Worm (Caenorhabditis elegans) whole organism, L1 larva: ENCODE results near the gene Y46B2A.3.

Experiments used
- C04F5.9 ChIP-seq: sonication (generic microtip); optimal IDR thresholded peaks from 2 replicates; lab custom pipeline; 2016; ENCODE audit warnings: missing genetic modification characterization, missing compliant biosample characterization
- F16B12.6 ChIP-seq: fragments of 150-350 bp; optimal IDR thresholded peaks from 2 replicates; lab custom pipeline; 2014; ENCODE audit warnings: missing biosample characterization, missing genetic modification characterization
- aly-2 ChIP-seq: fragments of 150-350 bp; optimal IDR thresholded peaks from 2 replicates; lab custom pipeline; 2014; ENCODE audit warnings: missing biosample characterization, missing genetic modification characterization
- ceh-82 ChIP-seq, 3 experiments: fragments of 150-350 bp in 1 of 3; sonication (generic microtip) in 2 of 3; optimal IDR thresholded peaks; 2 replicates each; lab custom pipeline; 2014 to 2017; ENCODE audit warnings: missing biosample characterization in 3 of 3, missing genetic modification characterization in 3 of 3
- ces-1 ChIP-seq: fragments of 150-350 bp; optimal IDR thresholded peaks from 2 replicates; lab custom pipeline; 2014; ENCODE audit warnings: missing biosample characterization, missing genetic modification reagents, missing genetic modification characterization
- egl-27 ChIP-seq, 2 experiments: fragments of 150-350 bp in 1 of 2; sonication (generic microtip); optimal IDR thresholded peaks; 3 replicates each; lab custom pipeline; 2017 to 2018; ENCODE audit warnings: missing biosample characterization in 2 of 2, missing genetic modification characterization in 2 of 2, missing genetic modification reagents in 2 of 2
- ets-5 ChIP-seq: fragments of 200-800 bp; sonication (Bioruptor generic); IDR thresholded peaks from 2 replicates; pipeline ENCODE4 v1.3.6; 2022; ENCODE audit warnings: missing genetic modification characterization, missing compliant biosample characterization
- fkh-4 ChIP-seq: sonication (generic microtip); optimal IDR thresholded peaks from 2 replicates; lab custom pipeline; 2016; ENCODE audit warnings: missing compliant biosample characterization, missing genetic modification characterization, borderline replicate concordance
- hlh-4 ChIP-seq: sonication (generic microtip); optimal IDR thresholded peaks from 2 replicates; lab custom pipeline; 2016; ENCODE audit warnings: mild to moderate bottlenecking, missing genetic modification characterization, missing compliant biosample characterization
- isw-1 ChIP-seq: fragments of 200-800 bp; sonication (Bioruptor generic); IDR thresholded peaks from 2 replicates; pipeline ENCODE4 v1.3.6; 2022; ENCODE audit warnings: missing genetic modification characterization, missing compliant biosample characterization
- mep-1 ChIP-seq: fragments of 150-350 bp; optimal IDR thresholded peaks from 2 replicates; lab custom pipeline; 2014; ENCODE audit warnings: missing biosample characterization, missing genetic modification characterization
- nhr-19 ChIP-seq: fragments of 200-800 bp; sonication (Bioruptor generic); conservative IDR thresholded peaks from 2 replicates; pipeline ENCODE4 v1.3.6; 2022; ENCODE audit warnings: missing genetic modification characterization, missing compliant biosample characterization
- nhr-20 ChIP-seq: sonication (generic microtip); optimal IDR thresholded peaks from 2 replicates; lab custom pipeline; 2016; ENCODE audit warnings: mild to moderate bottlenecking, missing genetic modification characterization, missing compliant biosample characterization
- nhr-84 ChIP-seq: sonication (generic microtip); optimal IDR thresholded peaks from 2 replicates; lab custom pipeline; 2017; ENCODE audit warnings: missing biosample characterization, missing genetic modification characterization
- pag-3 ChIP-seq: sonication (generic microtip); optimal IDR thresholded peaks from 2 replicates; lab custom pipeline; 2017; ENCODE audit warnings: missing genetic modification characterization, mild to moderate bottlenecking, missing compliant biosample characterization, antibody characterized with exemption, borderline replicate concordance; ENCODE audit not compliant: insufficient read depth
- snpc-4 ChIP-seq: fragments of 150-350 bp; optimal IDR thresholded peaks from 2 replicates; lab custom pipeline; 2014; ENCODE audit warnings: missing biosample characterization, missing genetic modification characterization
- sup-37 ChIP-seq: fragments of 200-800 bp; sonication (Bioruptor generic); optimal IDR thresholded peaks from 2 replicates; lab custom pipeline; 2018; ENCODE audit warnings: mild to moderate bottlenecking, missing genetic modification characterization, missing compliant biosample characterization
- swsn-7 ChIP-seq: sonication (generic microtip); optimal IDR thresholded peaks from 2 replicates; lab custom pipeline; 2016; ENCODE audit warnings: missing genetic modification characterization, missing compliant biosample characterization
- unc-30 ChIP-seq: sonication (generic microtip); optimal IDR thresholded peaks from 2 replicates; lab custom pipeline; 2017; ENCODE audit warnings: missing biosample characterization, missing genetic modification characterization
- zip-4 ChIP-seq: fragments of 200-800 bp; sonication (Bioruptor generic); optimal IDR thresholded peaks from 2 replicates; lab custom pipeline; 2018; ENCODE audit warnings: mild to moderate bottlenecking, missing genetic modification characterization, moderate library complexity, missing compliant biosample characterization
- ztf-4 ChIP-seq: fragments of 150-350 bp; optimal IDR thresholded peaks from 2 replicates; lab custom pipeline; 2014; ENCODE audit warnings: missing biosample characterization, missing genetic modification characterization

Y46B2A.3 gene

ce11 chrII:820519-820918 is 46.2 kb downstream of the Y46B2A.3 start, which contains the start of gene F46F5.7:
Gene F46F5.7 (minus strand): TSS chrII:820619.
- TF ChIP-seq isw-1 (GFP tag; lab: Robert Waterston, UW) = no peak
- TF ChIP-seq C04F5.9 (tag; lab: Kevin White, UChicago) = no peak
- no peak for TF ChIP-seq ets-5
- TF ChIP-seq hlh-4 = no peak
- TF ChIP-seq ces-1 (GFP tag; lab: Kevin White, UChicago) = no peak
- no peak for TF ChIP-seq zip-4 (GFP tag; lab: Kevin White, UChicago)
- TF ChIP-seq F16B12.6 = no peak
- no peak for TF ChIP-seq unc-30
- no peak for TF ChIP-seq nhr-84 (tag; lab: Kevin White, UChicago)
- TF ChIP-seq, all 84 proteins: peak for 0

- TF ChIP-seq nhr-19 (GFP tag; lab: Robert Waterston, UW) (no peak), ztf-4 (tag; lab: Kevin White, UChicago) (no peak), snpc-4 (no peak), egl-27 (tag; optimal IDR thresholded peaks at IDR 0.05; lab: Kevin White, UChicago) (no peak), pag-3 (tag; lab: Kevin White, UChicago) (no peak), fkh-4 (tag; lab: Kevin White, UChicago) (no peak), nhr-20 (no peak), mep-1 (tag; lab: Kevin White, UChicago) (no peak), ceh-82 (tag; optimal IDR thresholded peaks at IDR 0.05; lab: Kevin White, UChicago) (no peak), sup-37 (GFP tag; lab: Kevin White, UChicago) (no peak), aly-2 (tag; lab: Kevin White, UChicago) (no peak), swsn-7 (no peak)
Observed at ce11 chrII:814737-815136, 52.0 kb downstream of the Y46B2A.3 start, which contains the start of gene msrp-3. Gene msrp-3 (minus strand): TSS chrII:814837.
